Worm (Caenorhabditis elegans) whole organism, L4 larva: ENCODE results near the gene acc-2.

ENCODE experiments used
- D1046.2 ChIP-seq: fragments of 200-800 bp; sonication (Bioruptor generic); IDR thresholded peaks from 2 replicates; pipeline ENCODE4 v1.3.6; 2022; ENCODE audit warnings: missing genetic modification characterization, missing compliant biosample characterization
- F10B5.3 ChIP-seq: sonication (generic microtip); optimal IDR thresholded peaks from 2 replicates; lab custom pipeline; 2016; ENCODE audit warnings: mild to moderate bottlenecking, missing genetic modification characterization, missing compliant biosample characterization
- F44E2.7 ChIP-seq: fragments of 200-800 bp; sonication (Bioruptor generic); IDR thresholded peaks from 2 replicates; pipeline ENCODE4 v2.1.2; 2022; ENCODE audit warnings: missing genetic modification characterization, missing compliant biosample characterization
- F49E8.2 ChIP-seq: sonication (generic microtip); optimal IDR thresholded peaks from 2 replicates; lab custom pipeline; 2016; ENCODE audit warnings: missing compliant biosample characterization, mild to moderate bottlenecking, missing genetic modification characterization, borderline replicate concordance
- T26A8.4 ChIP-seq: fragments of 200-800 bp; sonication (Bioruptor generic); IDR thresholded peaks from 2 replicates; pipeline ENCODE4 v1.3.6; 2022; ENCODE audit warnings: missing genetic modification characterization, missing compliant biosample characterization
- Y5F2A.4 ChIP-seq: fragments of 200-800 bp; sonication (Bioruptor generic); optimal IDR thresholded peaks from 2 replicates; lab custom pipeline; 2018; ENCODE audit warnings: mild to moderate bottlenecking, missing genetic modification characterization, missing compliant biosample characterization
- aha-1 ChIP-seq: fragments of 150-350 bp; peaks from one replicate; lab custom pipeline; 2014; ENCODE audit warnings: missing biosample characterization, missing genetic modification characterization
- arid-1 ChIP-seq: fragments of 200-800 bp; sonication (Bioruptor generic); conservative IDR thresholded peaks from 2 replicates; pipeline ENCODE4 v1.3.6; 2022; ENCODE audit warnings: missing genetic modification reagents, missing genetic modification characterization, missing compliant biosample characterization
- ceh-20 ChIP-seq: fragments of 200-800 bp; sonication (Bioruptor generic); IDR thresholded peaks from 2 replicates; pipeline ENCODE4 v1.3.6; 2022; ENCODE audit warnings: missing genetic modification reagents, missing genetic modification characterization, missing compliant biosample characterization
- ceh-28 ChIP-seq: fragments of 150-350 bp; optimal IDR thresholded peaks from 2 replicates; lab custom pipeline; 2014; ENCODE audit warnings: missing biosample characterization, missing genetic modification reagents, missing genetic modification characterization
- ceh-44 ChIP-seq: fragments of 200-800 bp; sonication (Bioruptor generic); IDR thresholded peaks from 2 replicates; pipeline ENCODE4 v1.3.6; 2022; ENCODE audit warnings: missing genetic modification reagents, missing genetic modification characterization, missing compliant biosample characterization
- cey-2 ChIP-seq: sonication (generic microtip); optimal IDR thresholded peaks from 3 replicates; lab custom pipeline; 2017; ENCODE audit warnings: missing genetic modification characterization, mild to moderate bottlenecking, missing compliant biosample characterization, antibody characterized with exemption, borderline replicate concordance; ENCODE audit not compliant: insufficient read depth
- daf-12 ChIP-seq: fragments of 150-350 bp; optimal IDR thresholded peaks from 2 replicates; lab custom pipeline; 2014; ENCODE audit warnings: missing biosample characterization, missing genetic modification reagents, missing genetic modification characterization
- daf-16 ChIP-seq, 3 experiments: sonication (generic microtip); optimal IDR thresholded peaks; 2 replicates each; lab custom pipeline; 2016 to 2017; ENCODE audit warnings: missing genetic modification characterization in 3 of 3, missing genetic modification reagents in 3 of 3, mild to moderate bottlenecking in 2 of 3, missing compliant biosample characterization in 2 of 3, missing biosample characterization in 1 of 3, moderate library complexity in 1 of 3
- daf-19 ChIP-seq: fragments of 200-800 bp; sonication (Bioruptor generic); conservative IDR thresholded peaks from 2 replicates; pipeline ENCODE4 v1.3.6; 2022; ENCODE audit warnings: missing genetic modification characterization, missing compliant biosample characterization
- daf-8 ChIP-seq: fragments of 200-800 bp; sonication (Bioruptor generic); IDR thresholded peaks from 2 replicates; pipeline ENCODE4 v1.3.6; 2022; ENCODE audit warnings: missing genetic modification characterization, missing compliant biosample characterization
- dmd-8 ChIP-seq: fragments of 200-800 bp; sonication (Bioruptor generic); IDR thresholded peaks from 2 replicates; pipeline ENCODE4 v1.3.6; 2022; ENCODE audit warnings: missing genetic modification characterization, missing compliant biosample characterization
- dpl-1 ChIP-seq: fragments of 150-350 bp; optimal IDR thresholded peaks from 2 replicates; lab custom pipeline; 2014; ENCODE audit warnings: missing biosample characterization, missing genetic modification reagents, missing genetic modification characterization
- dve-1 ChIP-seq: sonication (generic microtip); optimal IDR thresholded peaks from 2 replicates; lab custom pipeline; 2017; ENCODE audit warnings: antibody characterized with exemption, mild to moderate bottlenecking, missing genetic modification characterization, missing compliant biosample characterization; ENCODE audit not compliant: insufficient read depth
- egl-43 ChIP-seq: fragments of 200-800 bp; sonication (Bioruptor generic); IDR thresholded peaks from 2 replicates; pipeline ENCODE4 v1.3.6; 2022; ENCODE audit warnings: missing genetic modification reagents, missing genetic modification characterization, missing compliant biosample characterization
- hlh-30 ChIP-seq: sonication (generic microtip); optimal IDR thresholded peaks from 2 replicates; lab custom pipeline; 2017; ENCODE audit warnings: antibody characterized with exemption, mild to moderate bottlenecking, missing genetic modification characterization, missing compliant biosample characterization; ENCODE audit not compliant: insufficient read depth
- hmg-1.1 ChIP-seq: fragments of 200-800 bp; sonication (Bioruptor generic); IDR thresholded peaks from 2 replicates; pipeline ENCODE4 v1.3.6; 2022; ENCODE audit warnings: missing genetic modification reagents, missing genetic modification characterization, missing compliant biosample characterization
- jun-1 ChIP-seq: fragments of 150-350 bp; optimal IDR thresholded peaks from 2 replicates; lab custom pipeline; 2014; ENCODE audit warnings: missing biosample characterization, missing genetic modification reagents, missing genetic modification characterization
- lin-15B ChIP-seq: fragments of 150-350 bp; sonication (generic microtip); optimal IDR thresholded peaks from 3 replicates; lab custom pipeline; 2014; ENCODE audit warnings: missing biosample characterization, missing genetic modification characterization
- lin-39 ChIP-seq: fragments of 150-350 bp; optimal IDR thresholded peaks from 2 replicates; lab custom pipeline; 2014; ENCODE audit warnings: missing biosample characterization, missing genetic modification reagents, missing genetic modification characterization
- madf-5 ChIP-seq, 2 experiments: fragments of 200-800 bp; sonication (Bioruptor generic); IDR thresholded peaks; 2 replicates each; pipeline ENCODE4 v1.3.6; 2022; ENCODE audit warnings: missing compliant biosample characterization in 2 of 2, missing genetic modification characterization in 2 of 2
- mxl-2 ChIP-seq: fragments of 200-800 bp; sonication (Bioruptor generic); conservative IDR thresholded peaks from 2 replicates; pipeline ENCODE4 v1.3.6; 2022; ENCODE audit warnings: missing genetic modification reagents, missing genetic modification characterization, missing compliant biosample characterization
- mxl-3 ChIP-seq: fragments of 200-800 bp; sonication (Bioruptor generic); optimal IDR thresholded peaks from 2 replicates; lab custom pipeline; 2018; ENCODE audit warnings: mild to moderate bottlenecking, missing genetic modification characterization, missing compliant biosample characterization
- nhr-10 ChIP-seq: fragments of 150-350 bp; optimal IDR thresholded peaks from 2 replicates; lab custom pipeline; 2014; ENCODE audit warnings: missing biosample characterization, missing genetic modification characterization
- nhr-102 ChIP-seq: sonication (generic microtip); optimal IDR thresholded peaks from 2 replicates; lab custom pipeline; 2016; ENCODE audit warnings: mild to moderate bottlenecking, missing genetic modification characterization, moderate library complexity, missing compliant biosample characterization
- nhr-28 ChIP-seq: fragments of 150-350 bp; optimal IDR thresholded peaks from 2 replicates; lab custom pipeline; 2014; ENCODE audit warnings: missing biosample characterization, missing genetic modification characterization
- nhr-42 ChIP-seq: fragments of 200-800 bp; sonication (Bioruptor generic); IDR thresholded peaks from 2 replicates; pipeline ENCODE4 v1.3.6; 2022; ENCODE audit warnings: missing genetic modification characterization, missing compliant biosample characterization
- nhr-48 ChIP-seq: sonication (generic microtip); optimal IDR thresholded peaks from 2 replicates; lab custom pipeline; 2016; ENCODE audit warnings: mild to moderate bottlenecking, missing genetic modification characterization, missing compliant biosample characterization
- nhr-76 ChIP-seq: fragments of 150-350 bp; optimal IDR thresholded peaks from 2 replicates; lab custom pipeline; 2014; ENCODE audit warnings: missing biosample characterization, missing genetic modification characterization
- snpc-1.2 ChIP-seq: fragments of 200-800 bp; sonication (Bioruptor generic); IDR thresholded peaks from 2 replicates; pipeline ENCODE4 v1.3.6; 2022; ENCODE audit warnings: missing genetic modification reagents, missing genetic modification characterization, missing compliant biosample characterization
- snpc-4 ChIP-seq: fragments of 150-350 bp; optimal IDR thresholded peaks from 2 replicates; lab custom pipeline; 2014; ENCODE audit warnings: missing biosample characterization, missing genetic modification characterization
- tra-1 ChIP-seq: fragments of 200-800 bp; sonication (Bioruptor generic); IDR thresholded peaks from 2 replicates; pipeline ENCODE4 v1.3.6; 2022; ENCODE audit warnings: missing genetic modification reagents, missing genetic modification characterization, missing compliant biosample characterization
- unc-39 ChIP-seq: sonication (generic microtip); optimal IDR thresholded peaks from 2 replicates; lab custom pipeline; 2017; ENCODE audit warnings: missing biosample characterization, missing genetic modification characterization
- vab-7 ChIP-seq: fragments of 200-800 bp; sonication (Bioruptor generic); IDR thresholded peaks from 2 replicates; pipeline ENCODE4 v1.3.6; 2022; ENCODE audit warnings: missing genetic modification reagents, missing genetic modification characterization, missing compliant biosample characterization
- zfp-3 ChIP-seq: fragments of 200-800 bp; sonication (Bioruptor generic); conservative IDR thresholded peaks from 2 replicates; pipeline ENCODE4 v1.3.6; 2022; ENCODE audit warnings: missing genetic modification reagents, missing genetic modification characterization, missing compliant biosample characterization
- zip-2 ChIP-seq: fragments of 150-350 bp; optimal IDR thresholded peaks from 2 replicates; lab custom pipeline; 2014; ENCODE audit warnings: missing biosample characterization, missing genetic modification characterization

The acc-2 gene

DNA sequence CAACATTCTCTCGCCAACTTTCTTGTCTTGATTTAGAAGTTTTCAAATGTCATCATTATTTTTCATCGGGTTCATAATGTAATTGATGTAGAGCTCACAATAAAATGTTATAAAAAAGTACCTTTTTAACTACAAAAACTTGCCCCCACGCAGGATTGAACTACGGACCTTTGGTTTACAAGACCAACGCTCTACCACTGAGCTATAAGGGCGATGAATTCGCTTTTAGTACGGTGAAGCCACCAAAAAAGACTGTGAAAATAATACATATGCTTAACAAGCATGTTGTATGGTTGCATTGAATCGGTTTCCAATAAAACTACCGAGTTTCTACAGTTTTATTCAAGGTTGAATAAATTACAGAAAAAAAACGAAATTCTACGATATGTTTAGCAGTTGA lies 15.9 kb upstream of the acc-2 start:
- TF ChIP-seq nhr-76 (no peak), T26A8.4 (GFP tag; lab: Robert Waterston, UW) (no peak), ceh-44 (GFP tag; lab: Robert Waterston, UW) (no peak), nhr-48 (tag; lab: Kevin White, UChicago) (no peak), cey-2 (tag; lab: Kevin White, UChicago) (no peak), ceh-20 (GFP tag; lab: Robert Waterston, UW) (no peak), F44E2.7 (GFP tag; lab: Robert Waterston, UW) (no peak), mxl-3 (no peak), F10B5.3 (tag; lab: Kevin White, UChicago) (no peak), tra-1 (GFP tag; lab: Robert Waterston, UW) (no peak), daf-19 (no peak)

- TF ChIP-seq mxl-2 (GFP tag; lab: Robert Waterston, UW): no peak
- TF ChIP-seq arid-1 (GFP tag; lab: Robert Waterston, UW): no peak
- TF ChIP-seq daf-16 (GFP tag; optimal IDR thresholded peaks at IDR 0.05; lab: Kevin White, UChicago): no peak
- TF ChIP-seq daf-16 (tag; optimal IDR thresholded peaks at IDR 0.05; lab: Kevin White, UChicago): no peak
- TF ChIP-seq jun-1 (tag; lab: Kevin White, UChicago): no peak
- TF ChIP-seq unc-39: no peak
- TF ChIP-seq F44E2.7 (GFP tag; lab: Robert Waterston, UW): no peak
- no peak for TF ChIP-seq daf-8 (GFP tag; lab: Robert Waterston, UW)
- no peak for TF ChIP-seq T26A8.4 (GFP tag; lab: Robert Waterston, UW)
- TF ChIP-seq nhr-10 (tag; lab: Kevin White, UChicago): no peak
- TF ChIP-seq egl-43 (GFP tag; lab: Robert Waterston, UW): no peak
- no peak for TF ChIP-seq dpl-1
- no peak for TF ChIP-seq zip-2 (tag; lab: Kevin White, UChicago)
- TF ChIP-seq zfp-3: no peak
- TF ChIP-seq daf-12 (tag; lab: Kevin White, UChicago): no peak
- TF ChIP-seq tra-1 (GFP tag; lab: Robert Waterston, UW): no peak
- TF ChIP-seq vab-7: no peak
- TF ChIP-seq snpc-4 (tag; lab: Kevin White, UChicago): peak; percentile 40
- TF ChIP-seq nhr-102 (tag; lab: Kevin White, UChicago): peak; percentile 32
- peak; percentile 36 for TF ChIP-seq dve-1
- TF ChIP-seq Y5F2A.4 (GFP tag; lab: Kevin White, UChicago): no peak
- TF ChIP-seq madf-5 (GFP tag; IDR thresholded peaks at IDR 0.05; lab: Robert Waterston, UW): no peak
- no peak for TF ChIP-seq D1046.2 (GFP tag; lab: Robert Waterston, UW)
- TF ChIP-seq nhr-28 (tag; lab: Kevin White, UChicago): no peak
- TF ChIP-seq dmd-8 (GFP tag; lab: Robert Waterston, UW): no peak
- TF ChIP-seq lin-15B (tag; lab: Kevin White, UChicago): no peak
- TF ChIP-seq ceh-28 (tag; lab: Kevin White, UChicago): no peak
- no peak for TF ChIP-seq nhr-42 (GFP tag; lab: Robert Waterston, UW)
- peak; percentile 69 for TF ChIP-seq aha-1 (tag; lab: Kevin White, UChicago)
- TF ChIP-seq F49E8.2 (tag; lab: Kevin White, UChicago): peak; percentile 68
- no peak for TF ChIP-seq hlh-30
- TF ChIP-seq hmg-1.1 (GFP tag; lab: Robert Waterston, UW): no peak
- TF ChIP-seq cey-2 (tag; lab: Kevin White, UChicago): no peak
- peak; percentile 90 for TF ChIP-seq snpc-1.2 (GFP tag; lab: Robert Waterston, UW)
- no peak for TF ChIP-seq lin-39 (tag; lab: Kevin White, UChicago)
These were observed 15.4 kb upstream of the acc-2 start for ce11 chrIV:9001184-9001583.
